Worm (Caenorhabditis elegans) whole organism, L3 larva: ENCODE results near the gene T05A7.11.

Experiments
- R02D3.7 ChIP-seq: fragments of 150-350 bp; optimal IDR thresholded peaks from 2 replicates; lab custom pipeline; 2014; ENCODE audit warnings: missing biosample characterization, missing genetic modification characterization
- ZK546.5 ChIP-seq: sonication (generic microtip); optimal IDR thresholded peaks from 2 replicates; lab custom pipeline; 2017; ENCODE audit warnings: missing biosample characterization, missing genetic modification characterization
- aly-2 ChIP-seq: fragments of 150-350 bp; optimal IDR thresholded peaks from 2 replicates; lab custom pipeline; 2014; ENCODE audit warnings: missing biosample characterization, missing genetic modification characterization
- ama-1 ChIP-seq: fragments of 150-350 bp; optimal IDR thresholded peaks from 2 replicates; lab custom pipeline; 2018
- ceh-16 ChIP-seq: sonication (generic microtip); optimal IDR thresholded peaks from 2 replicates; lab custom pipeline; 2017; ENCODE audit warnings: missing biosample characterization, missing genetic modification characterization
- ceh-28 ChIP-seq: fragments of 150-350 bp; optimal IDR thresholded peaks from 2 replicates; lab custom pipeline; 2014; ENCODE audit warnings: missing biosample characterization, missing genetic modification reagents, missing genetic modification characterization
- ceh-9 ChIP-seq: sonication (generic microtip); optimal IDR thresholded peaks from 2 replicates; lab custom pipeline; 2018; ENCODE audit warnings: missing biosample characterization, missing genetic modification characterization
- daf-12 ChIP-seq: fragments of 150-350 bp; optimal IDR thresholded peaks from 2 replicates; lab custom pipeline; 2014; ENCODE audit warnings: missing biosample characterization, missing genetic modification reagents, missing genetic modification characterization
- egl-5 ChIP-seq: fragments of 150-350 bp; optimal IDR thresholded peaks from 2 replicates; lab custom pipeline; 2017; ENCODE audit warnings: missing biosample characterization, missing genetic modification reagents, missing genetic modification characterization, inconsistent platforms
- elt-2 ChIP-seq: sonication (generic microtip); optimal IDR thresholded peaks from 2 replicates; lab custom pipeline; 2016; ENCODE audit warnings: missing genetic modification reagents, mild to moderate bottlenecking, missing genetic modification characterization, missing compliant biosample characterization
- eor-1 ChIP-seq, 2 experiments: fragments of 150-350 bp; optimal IDR thresholded peaks; 2 replicates each; lab custom pipeline; 2014 to 2018; ENCODE audit warnings: missing biosample characterization in 2 of 2, missing genetic modification characterization in 2 of 2
- fkh-10 ChIP-seq: sonication (generic microtip); optimal IDR thresholded peaks from 2 replicates; lab custom pipeline; 2017; ENCODE audit warnings: missing biosample characterization, missing genetic modification reagents, missing genetic modification characterization
- fos-1 ChIP-seq: fragments of 150-350 bp; optimal IDR thresholded peaks from 2 replicates; lab custom pipeline; 2014; ENCODE audit warnings: missing biosample characterization, missing genetic modification characterization
- hmg-11 ChIP-seq: sonication (generic microtip); optimal IDR thresholded peaks from 2 replicates; lab custom pipeline; 2016; ENCODE audit warnings: missing genetic modification characterization, missing compliant biosample characterization
- jun-1 ChIP-seq: fragments of 150-350 bp; optimal IDR thresholded peaks from 2 replicates; lab custom pipeline; 2014; ENCODE audit warnings: missing biosample characterization, missing genetic modification reagents, missing genetic modification characterization
- lin-15B ChIP-seq: fragments of 150-350 bp; optimal IDR thresholded peaks from 2 replicates; lab custom pipeline; 2014; ENCODE audit warnings: missing biosample characterization, missing genetic modification characterization
- lin-39 ChIP-seq: fragments of 150-350 bp; optimal IDR thresholded peaks from 2 replicates; lab custom pipeline; 2018; ENCODE audit warnings: missing biosample characterization, missing genetic modification reagents, missing genetic modification characterization
- lsy-12 ChIP-seq: sonication (generic microtip); optimal IDR thresholded peaks from 2 replicates; lab custom pipeline; 2016; ENCODE audit warnings: mild to moderate bottlenecking, missing genetic modification characterization, missing compliant biosample characterization
- mml-1 ChIP-seq: fragments of 150-350 bp; sonication (generic microtip); optimal IDR thresholded peaks from 3 replicates; lab custom pipeline; 2014; ENCODE audit warnings: missing biosample characterization, missing genetic modification characterization
- nfya-1 ChIP-seq: sonication (generic microtip); optimal IDR thresholded peaks from 2 replicates; lab custom pipeline; 2017; ENCODE audit warnings: missing genetic modification characterization, mild to moderate bottlenecking, missing compliant biosample characterization, antibody characterized with exemption, moderate library complexity; ENCODE audit not compliant: insufficient read depth
- nhr-11 ChIP-seq: fragments of 150-350 bp; optimal IDR thresholded peaks from 2 replicates; lab custom pipeline; 2014; ENCODE audit warnings: missing biosample characterization, missing genetic modification characterization
- nhr-23 ChIP-seq: fragments of 150-350 bp; optimal IDR thresholded peaks from 2 replicates; lab custom pipeline; 2014; ENCODE audit warnings: missing biosample characterization, missing genetic modification reagents, missing genetic modification characterization
- nhr-237 ChIP-seq: fragments of 150-350 bp; optimal IDR thresholded peaks from 2 replicates; lab custom pipeline; 2014; ENCODE audit warnings: missing biosample characterization, missing genetic modification characterization
- nhr-25 ChIP-seq: sonication (generic microtip); optimal IDR thresholded peaks from 2 replicates; lab custom pipeline; 2017; ENCODE audit warnings: missing biosample characterization, missing genetic modification characterization
- nhr-28 ChIP-seq: fragments of 150-350 bp; optimal IDR thresholded peaks from 2 replicates; lab custom pipeline; 2014; ENCODE audit warnings: missing biosample characterization, missing genetic modification characterization
- nhr-43 ChIP-seq: sonication (generic microtip); optimal IDR thresholded peaks from 2 replicates; lab custom pipeline; 2016; ENCODE audit warnings: mild to moderate bottlenecking, missing genetic modification characterization, missing compliant biosample characterization; ENCODE audit not compliant: poor library complexity, severe bottlenecking
- nhr-67 ChIP-seq: fragments of 150-350 bp; optimal IDR thresholded peaks from 2 replicates; lab custom pipeline; 2014; ENCODE audit warnings: missing biosample characterization, missing genetic modification characterization
- nhr-76 ChIP-seq: fragments of 150-350 bp; sonication (generic microtip); optimal IDR thresholded peaks from 5 replicates; lab custom pipeline; 2014; ENCODE audit warnings: missing biosample characterization, missing genetic modification characterization
- nhr-77 ChIP-seq: fragments of 150-350 bp; optimal IDR thresholded peaks from 2 replicates; lab custom pipeline; 2014; ENCODE audit warnings: missing biosample characterization, missing genetic modification characterization
- pha-4 ChIP-seq: fragments of 150-350 bp; optimal IDR thresholded peaks from 2 replicates; lab custom pipeline; 2014; ENCODE audit warnings: missing biosample characterization, missing genetic modification reagents, missing genetic modification characterization
- pqm-1 ChIP-seq: fragments of 150-350 bp; optimal IDR thresholded peaks from 2 replicates; lab custom pipeline; 2017; ENCODE audit warnings: missing biosample characterization, missing genetic modification characterization, inconsistent platforms
- sea-2 ChIP-seq: fragments of 150-350 bp; sonication (generic microtip); optimal IDR thresholded peaks from 4 replicates; lab custom pipeline; 2014; ENCODE audit warnings: missing biosample characterization, missing genetic modification reagents, missing genetic modification characterization
- skn-1 ChIP-seq: fragments of 150-350 bp; optimal IDR thresholded peaks from 2 replicates; lab custom pipeline; 2014; ENCODE audit warnings: missing biosample characterization, missing genetic modification characterization
- snpc-4 ChIP-seq: fragments of 150-350 bp; optimal IDR thresholded peaks from 2 replicates; lab custom pipeline; 2014; ENCODE audit warnings: missing biosample characterization, missing genetic modification characterization
- tbx-2 ChIP-seq: sonication (generic microtip); optimal IDR thresholded peaks from 2 replicates; lab custom pipeline; 2016; ENCODE audit warnings: mild to moderate bottlenecking, missing genetic modification characterization, missing compliant biosample characterization
- unc-62 ChIP-seq: fragments of 150-350 bp; sonication (generic microtip); optimal IDR thresholded peaks from 4 replicates; lab custom pipeline; 2014; ENCODE audit warnings: missing biosample characterization, missing genetic modification reagents, missing genetic modification characterization
- zag-1 ChIP-seq: fragments of 150-350 bp; optimal IDR thresholded peaks from 2 replicates; lab custom pipeline; 2014; ENCODE audit warnings: missing biosample characterization, missing genetic modification characterization
- ztf-11 ChIP-seq: fragments of 150-350 bp; optimal IDR thresholded peaks from 2 replicates; lab custom pipeline; 2014; ENCODE audit warnings: missing biosample characterization, missing genetic modification characterization
- ztf-4 ChIP-seq: fragments of 150-350 bp; optimal IDR thresholded peaks from 2 replicates; lab custom pipeline; 2014; ENCODE audit warnings: missing biosample characterization, missing genetic modification characterization

Gene T05A7.11

DNA sequence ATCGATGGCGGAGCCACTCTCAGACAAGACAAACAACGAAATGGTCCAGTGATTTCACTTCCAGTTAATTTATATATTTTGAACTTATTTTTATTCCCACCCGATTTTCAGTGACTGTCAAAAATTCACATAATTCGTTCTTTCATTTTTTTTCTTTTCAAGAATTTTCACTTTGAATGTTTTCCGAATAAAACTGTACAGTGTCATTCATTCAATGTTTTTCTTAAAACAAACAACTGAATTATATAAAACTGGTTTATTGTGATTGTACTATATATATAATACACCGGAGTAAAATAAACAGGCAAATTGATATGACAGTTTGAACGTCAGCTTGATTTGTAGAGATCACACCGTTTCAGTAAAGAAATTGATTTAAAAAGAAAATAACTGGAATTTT lies 37.8 kb upstream of the T05A7.11 start:
- TF ChIP-seq elt-2 (tag; lab: Kevin White, UChicago) (no peak), jun-1 (tag; lab: Kevin White, UChicago) (no peak), unc-62 (GFP tag; lab: Kevin White, UChicago) (no peak), nhr-67 (no peak), ztf-11 (no peak), nhr-28 (tag; lab: Kevin White, UChicago) (no peak), ama-1 (lab: Kevin White, UChicago) (no peak), ceh-28 (tag; lab: Kevin White, UChicago) (no peak), lin-15B (no peak), ceh-9 (no peak), nfya-1 (tag; lab: Kevin White, UChicago) (no peak), mml-1 (tag; lab: Kevin White, UChicago) (no peak), lin-39 (tag; lab: Kevin White, UChicago) (no peak)

DNA sequence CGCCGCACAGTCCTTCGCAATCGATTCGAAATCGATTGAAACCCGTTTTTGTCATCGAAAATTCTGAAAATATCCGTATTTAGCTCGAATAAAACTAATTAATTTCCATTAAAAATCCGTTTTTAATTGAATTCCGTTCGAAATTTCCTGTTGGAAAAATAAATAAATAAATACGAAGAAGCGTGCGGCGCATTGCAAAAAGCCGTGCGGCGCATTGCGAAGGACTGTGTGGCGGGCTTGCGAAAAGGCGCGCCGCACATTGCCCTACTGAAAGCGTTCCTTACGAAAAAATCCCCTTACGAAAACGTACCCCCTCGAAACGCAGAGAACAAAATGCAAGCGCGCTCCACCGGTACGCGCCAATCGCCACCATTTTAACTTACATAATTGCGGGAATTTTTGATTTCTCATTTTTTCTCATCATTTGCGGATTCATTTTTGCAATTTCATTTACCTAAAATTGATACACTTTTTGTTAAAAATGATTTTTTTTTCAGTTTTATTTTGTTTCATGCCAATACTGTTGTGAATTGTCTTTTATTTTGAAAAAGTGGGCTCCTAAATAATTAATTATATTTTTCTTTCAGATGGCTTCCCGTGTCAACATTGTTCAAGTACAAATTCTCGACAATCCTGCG lies 36.3 kb upstream of the T05A7.11 start, which contains the start of gene unc-85:
TSS of gene unc-85 (plus strand) at position 588 of the 638 bp plus-strand sequence.
- TF ChIP-seq R02D3.7 = peak; percentile 62
- TF ChIP-seq tbx-2 (tag; lab: Kevin White, UChicago) = peak; percentile 32
- peak; percentile 94 for TF ChIP-seq lsy-12
- peak; percentile 51 for TF ChIP-seq pha-4 (tag; lab: Kevin White, UChicago)
- TF ChIP-seq nhr-43 (tag; lab: Kevin White, UChicago) = peak; percentile 46
- TF ChIP-seq nhr-25 = peak; percentile 45
- TF ChIP-seq snpc-4 (tag; lab: Kevin White, UChicago) = peak; percentile 33
- peak; percentile 80 for TF ChIP-seq lin-15B
- TF ChIP-seq hmg-11 (tag; lab: Kevin White, UChicago) = peak; percentile 48
- TF ChIP-seq nhr-23 (tag; lab: Kevin White, UChicago) = peak; percentile 21
- peak; percentile 67 for TF ChIP-seq elt-2 (tag; lab: Kevin White, UChicago)
- peak; percentile 78 for TF ChIP-seq nfya-1 (tag; lab: Kevin White, UChicago)
- peak; percentile 24 for TF ChIP-seq lin-39 (tag; lab: Kevin White, UChicago)
- TF ChIP-seq ceh-28 (tag; lab: Kevin White, UChicago) = peak; percentile 63
- TF ChIP-seq, all 47 proteins: peak for 14; not testable (repeated sequence) for 33

DNA sequence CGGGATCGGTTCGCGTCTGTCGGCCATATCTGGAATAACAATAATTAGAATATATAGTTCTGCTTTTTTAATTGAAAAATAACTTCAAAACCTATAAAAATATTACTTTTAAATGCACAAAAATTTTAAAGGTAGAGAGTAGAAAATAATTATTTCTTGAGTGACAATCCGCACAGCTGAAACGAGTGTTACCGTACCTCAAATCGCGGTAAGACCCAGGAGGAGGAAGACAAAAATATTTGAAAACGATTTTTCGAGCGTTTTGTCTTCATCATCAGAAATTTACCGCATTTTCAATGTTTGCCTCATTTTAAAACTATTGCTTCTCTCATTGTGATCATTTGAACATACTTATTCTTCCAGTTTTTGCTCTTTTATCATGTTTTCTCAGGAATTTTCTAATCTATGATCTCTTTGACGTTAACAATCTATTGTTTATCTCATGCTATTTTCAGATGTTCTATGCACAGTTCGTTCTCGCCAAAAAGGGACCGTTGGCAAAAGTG lies 33.1 kb upstream of the T05A7.11 start, which contains the start of the genes rpn-5 and scc-1:
TSS of gene rpn-5 (minus strand) at position 162 of the 506 bp plus-strand sequence.
TSS of gene scc-1 (plus strand) at position 456 of the 506 bp plus-strand sequence.
- TF ChIP-seq fkh-10 = peak; percentile 2
- TF ChIP-seq nhr-11 (tag; lab: Kevin White, UChicago) = no peak
- peak; percentile 22 for TF ChIP-seq pqm-1 (tag; lab: Kevin White, UChicago)
- TF ChIP-seq lin-15B = peak; percentile 87
- no peak for TF ChIP-seq ama-1 (lab: Kevin White, UChicago)
- no peak for TF ChIP-seq daf-12
- TF ChIP-seq nhr-43 (tag; lab: Kevin White, UChicago) = peak; percentile 72
- TF ChIP-seq snpc-4 (tag; lab: Kevin White, UChicago) = peak; percentile 49
- peak; percentile 69 for TF ChIP-seq lsy-12
- TF ChIP-seq mml-1 (tag; lab: Kevin White, UChicago) = no peak
- no peak for TF ChIP-seq nhr-28 (tag; lab: Kevin White, UChicago)
- TF ChIP-seq ZK546.5 (tag; lab: Kevin White, UChicago) = no peak
- peak; percentile 87 for TF ChIP-seq pha-4 (tag; lab: Kevin White, UChicago)
- TF ChIP-seq eor-1 (tag; optimal IDR thresholded peaks at IDR 0.05; lab: Kevin White, UChicago) = no peak
- peak; percentile 68 for TF ChIP-seq lin-39 (tag; lab: Kevin White, UChicago)
- TF ChIP-seq nhr-25 = peak; percentile 78
- peak; percentile 43 for TF ChIP-seq R02D3.7
- TF ChIP-seq zag-1 = no peak
- peak; percentile 24 for TF ChIP-seq egl-5 (tag; lab: Kevin White, UChicago)
- TF ChIP-seq ceh-16 (tag; lab: Kevin White, UChicago) = no peak
- peak; percentile 41 for TF ChIP-seq elt-2 (tag; lab: Kevin White, UChicago)
- no peak for TF ChIP-seq ztf-4 (tag; lab: Kevin White, UChicago)
- TF ChIP-seq skn-1 (tag; lab: Kevin White, UChicago) = peak; percentile 99
- no peak for TF ChIP-seq nhr-76 (tag; lab: Kevin White, UChicago)
- no peak for TF ChIP-seq fos-1 (tag; lab: Kevin White, UChicago)
- peak; percentile 96 for TF ChIP-seq nfya-1 (tag; lab: Kevin White, UChicago)
- no peak for TF ChIP-seq aly-2
- TF ChIP-seq nhr-237 (tag; lab: Kevin White, UChicago) = no peak
- TF ChIP-seq nhr-23 (tag; lab: Kevin White, UChicago) = peak; percentile 87
- TF ChIP-seq ceh-28 (tag; lab: Kevin White, UChicago) = peak; percentile 11
- TF ChIP-seq sea-2 (GFP tag; lab: Kevin White, UChicago) = no peak
- no peak for TF ChIP-seq nhr-77 (tag; lab: Kevin White, UChicago)
